In genomic region chr3R:5013503-5013902, dm6 we compare ENCODE assay signal across 2 fruit fly cellular contexts.
TF ChIP-seq lines count a peak whose summit lies in the region.

No protein-coding gene starts in this region.

TF ChIP-seq in whole organism, embryonic, 481 proteins besides CTCF, POLR2A, EP300 and RAD21 (continued from another document):
- TF ChIP-seq tio (GFP tag; optimal IDR thresholded peaks at IDR 0.05; lab: Kevin White, UChicago) (no peak), CG13775 (GFP tag; optimal IDR thresholded peaks at IDR 0.05; lab: Kevin White, UChicago) (no peak), Atf6 (GFP tag; IDR thresholded peaks at IDR 0.05; lab: Robert Waterston, UW) (no peak), NK7.1 (GFP tag; optimal IDR thresholded peaks at IDR 0.05; lab: Kevin White, UChicago) (no peak), CG34422 (GFP tag; IDR thresholded peaks at IDR 0.05; lab: Robert Waterston, UW) (no peak), luna (GFP tag; optimal IDR thresholded peaks at IDR 0.05; lab: Kevin White, UChicago) (no peak), Sry-β (GFP tag; optimal IDR thresholded peaks at IDR 0.05; lab: Kevin White, UChicago) (no peak), CG7357 (GFP tag; IDR thresholded peaks at IDR 0.05; lab: Robert Waterston, UW) (no peak), CG14050 (GFP tag; IDR thresholded peaks at IDR 0.05; lab: Robert Waterston, UW) (no peak), hkb (optimal IDR thresholded peaks at IDR 0.05; lab: Kevin White, UChicago) (no peak), hkb (GFP tag; IDR thresholded peaks at IDR 0.05; lab: Robert Waterston, UW) (no peak), slbo (GFP tag; IDR thresholded peaks at IDR 0.05; lab: Robert Waterston, UW) (no peak), dysf (GFP tag; IDR thresholded peaks at IDR 0.05; lab: Robert Waterston, UW) (0 out of 3 replicates have a peak, but pooled peaks have one; percentile 20), lola (GFP tag; optimal IDR thresholded peaks at IDR 0.05; lab: Kevin White, UChicago) (no peak), D19A (tag; optimal IDR thresholded peaks at IDR 0.05; lab: Kevin White, UChicago) (peak; percentile 84), CG10543 (GFP tag; optimal IDR thresholded peaks at IDR 0.05; lab: Kevin White, UChicago) (no peak), CG11504 (tag; optimal IDR thresholded peaks at IDR 0.05; lab: Kevin White, UChicago) (peak; percentile 8), phol (tag; optimal IDR thresholded peaks at IDR 0.05; lab: Kevin White, UChicago) (peak; percentile 14), CG14710 (tag; optimal IDR thresholded peaks at IDR 0.05; lab: Kevin White, UChicago) (no peak), chinmo (GFP tag; IDR thresholded peaks at IDR 0.05; lab: Robert Waterston, UW; ENCODE audit: partially characterized antibody) (no peak), Adf1 (GFP tag; IDR thresholded peaks at IDR 0.05; lab: Robert Waterston, UW) (no peak), CG30020 (tag; optimal IDR thresholded peaks at IDR 0.05; lab: Kevin White, UChicago) (no peak), Sin3A (optimal IDR thresholded peaks at IDR 0.05; lab: Kevin White, UChicago) (no peak), Oaz (GFP tag; IDR thresholded peaks at IDR 0.05; lab: Robert Waterston, UW) (no peak), CG7839 (tag; optimal IDR thresholded peaks at IDR 0.05; lab: Kevin White, UChicago) (peak; percentile 2), CG8924 (tag; optimal IDR thresholded peaks at IDR 0.05; lab: Kevin White, UChicago) (no peak), Awh (GFP tag; IDR thresholded peaks at IDR 0.05; lab: Robert Waterston, UW) (no peak), CG8478 (optimal IDR thresholded peaks at IDR 0.05; lab: Kevin White, UChicago) (no peak), oc (tag; optimal IDR thresholded peaks at IDR 0.05; lab: Kevin White, UChicago) (no peak), caup (GFP tag; optimal IDR thresholded peaks at IDR 0.05; lab: Kevin White, UChicago; ENCODE audit: severe bottlenecking) (no peak), fu2 (GFP tag; optimal IDR thresholded peaks at IDR 0.05; lab: Kevin White, UChicago) (no peak), CG32767 (GFP tag; IDR thresholded peaks at IDR 0.05; lab: Robert Waterston, UW) (no peak), CG9727 (GFP tag; optimal IDR thresholded peaks at IDR 0.05; lab: Kevin White, UChicago) (no peak), D19B (GFP tag; optimal IDR thresholded peaks at IDR 0.05; lab: Kevin White, UChicago) (no peak), CG1603 (tag; optimal IDR thresholded peaks at IDR 0.05; lab: Kevin White, UChicago) (no peak)

TF ChIP-seq in whole organism, prepupa, 60 proteins besides CTCF, POLR2A, EP300 and RAD21 (continued from another document):
- TF ChIP-seq ss (GFP tag; optimal IDR thresholded peaks at IDR 0.05; lab: Kevin White, UChicago), result no peak
- TF ChIP-seq salr (GFP tag; optimal IDR thresholded peaks at IDR 0.05; lab: Kevin White, UChicago), result no peak
- TF ChIP-seq CG31627 (GFP tag; optimal IDR thresholded peaks at IDR 0.05; lab: Kevin White, UChicago), result no peak
- TF ChIP-seq Hr39 (GFP tag; optimal IDR thresholded peaks at IDR 0.05; lab: Kevin White, UChicago), result no peak
TF ChIP-seq in whole organism, prepupa: peak in this region for 13.
